Worm (Caenorhabditis elegans): ENCODE data around the gene srlf-30.

DNA sequence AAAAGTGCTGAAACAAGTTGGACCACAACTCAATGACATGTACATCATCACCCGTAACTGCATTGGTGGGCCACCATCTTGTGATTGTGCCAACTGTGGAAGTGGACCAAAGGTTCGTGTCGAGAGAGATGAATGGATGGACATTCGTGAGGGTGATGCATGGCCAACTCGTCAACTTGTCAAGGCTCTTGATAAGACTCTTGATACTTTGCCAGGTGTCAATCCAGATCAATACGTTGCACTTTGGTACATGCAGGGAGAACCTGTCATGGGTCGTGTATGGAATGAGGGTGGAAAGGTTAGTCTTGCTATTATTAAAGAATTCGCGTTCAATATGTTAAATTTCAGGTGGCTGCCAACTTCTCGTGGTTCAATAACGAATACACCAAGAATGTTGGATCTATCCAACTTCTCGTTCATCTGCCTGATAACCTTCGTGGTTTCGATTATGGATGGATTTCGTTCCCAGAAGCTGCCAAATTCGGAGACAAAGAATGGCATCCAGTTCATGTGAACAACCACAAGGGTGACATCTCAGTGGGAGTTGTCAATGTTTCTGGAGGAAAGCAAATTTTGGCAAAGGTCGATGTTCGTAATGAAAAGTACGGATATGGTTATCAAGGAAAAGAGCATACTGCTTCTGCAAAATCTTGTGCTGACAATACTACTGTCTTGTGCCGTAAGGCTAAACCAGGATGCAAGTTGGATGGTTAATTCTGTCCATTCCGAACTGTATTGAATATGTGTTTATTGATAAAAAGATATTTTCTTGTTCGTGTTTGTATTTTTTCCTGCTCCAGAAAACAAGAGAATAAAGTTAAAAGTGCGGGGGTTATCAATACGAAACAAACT is 50.4 kb downstream of the srlf-30 start:
- TF ChIP-seq C08G9.2 (tag; optimal IDR thresholded peaks at IDR 0.05) (no peak), pqm-1 (tag; optimal IDR thresholded peaks at IDR 0.05) (no peak), pha-4 (tag; optimal IDR thresholded peaks at IDR 0.05) (no peak), F13H6.1 (tag; optimal IDR thresholded peaks at IDR 0.05) (no peak), unc-3 (GFP tag; conservative IDR thresholded peaks at IDR 0.05) (no peak), unc-3 (tag; optimal IDR thresholded peaks at IDR 0.05) (no peak), ama-1 (optimal IDR thresholded peaks at IDR 0.05) (no peak), tbx-2 (tag; optimal IDR thresholded peaks at IDR 0.05) (no peak), dve-1 (tag; optimal IDR thresholded peaks at IDR 0.05) (no peak), nhr-11 (tag; optimal IDR thresholded peaks at IDR 0.05) (no peak), hlh-6 (tag; optimal IDR thresholded peaks at IDR 0.05) (no peak), sox-4 (tag; optimal IDR thresholded peaks at IDR 0.05) (no peak), fkh-10 (GFP tag; optimal IDR thresholded peaks at IDR 0.05) (no peak), unc-55 (GFP tag; optimal IDR thresholded peaks at IDR 0.05) (no peak), sox-2 (GFP tag; IDR thresholded peaks at IDR 0.05) (no peak)
